Worm (Caenorhabditis elegans): ENCODE results near the gene F13A7.1.
"Not testable (repeated sequence)": the region's sequence is repeated elsewhere in the genome, so short reads cannot be mapped to it uniquely, and the experiment has no call there.

F13A7.1 gene

ce11 chrV:16346406-16347108, 31.2 kb downstream of the F13A7.1 start, which contains the start of the genes W08G11.5 and W08G11.1 (continued):
- no peak for TF ChIP-seq ZK185.1 (tag; optimal IDR thresholded peaks at IDR 0.05; ENCODE audit: poor library complexity, severe bottlenecking)

ce11 chrV:16342258-16342618, 35.5 kb downstream of the F13A7.1 start, which contains the start of gene nhr-193:
TSS of gene nhr-193 (plus strand) at chrV:16342308.
- TF ChIP-seq athp-1 (tag; optimal IDR thresholded peaks at IDR 0.05) (no peak), nhr-80 (tag; optimal IDR thresholded peaks at IDR 0.05) (peak; percentile 24)

DNA sequence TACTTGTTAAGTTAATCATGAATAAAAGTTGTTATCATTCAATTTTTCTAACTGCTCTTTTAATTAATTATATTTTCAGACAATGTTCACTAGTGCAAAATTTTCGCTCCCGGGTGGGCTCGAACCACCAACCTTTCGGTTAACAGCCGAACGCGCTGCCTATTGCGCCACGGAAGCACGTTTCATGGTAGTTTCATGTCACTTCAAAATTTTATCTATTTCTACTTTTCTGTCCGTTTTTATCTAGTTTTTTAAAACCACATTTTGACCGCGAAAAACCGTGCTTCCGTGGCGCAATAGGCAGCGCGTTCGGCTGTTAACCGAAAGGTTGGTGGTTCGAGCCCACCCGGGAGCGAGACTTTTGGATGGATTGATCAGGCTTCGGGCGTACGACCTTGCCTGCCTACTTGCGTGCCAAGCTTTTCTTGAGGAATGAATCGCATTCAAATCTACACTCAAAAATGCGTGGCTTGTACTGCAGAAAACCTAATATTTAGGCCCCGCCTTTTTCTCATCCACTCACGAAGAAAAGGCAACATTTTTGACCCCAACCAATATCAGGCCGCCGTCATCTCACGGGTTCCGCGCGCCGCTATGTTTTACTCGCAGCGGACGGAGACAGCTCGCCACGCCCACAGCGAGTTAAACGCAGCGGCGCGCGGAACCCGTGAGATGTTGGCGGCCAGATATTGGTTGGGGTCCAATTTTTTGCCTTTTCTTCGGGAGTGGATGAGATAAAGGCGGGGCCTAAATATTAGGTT, 36.1 kb downstream of the F13A7.1 start:
- peak; percentile 10 for TF ChIP-seq nhr-90 (tag; optimal IDR thresholded peaks at IDR 0.05)
- TF ChIP-seq dox-1 (GFP tag; IDR thresholded peaks at IDR 0.05) = 0 out of 2 replicates have a peak, but pooled peaks have one; percentile 35
- TF ChIP-seq rpc-1 (optimal IDR thresholded peaks at IDR 0.05) = peak; percentile 54
- TF ChIP-seq rpc-1 (tag; optimal IDR thresholded peaks at IDR 0.05) = peak; percentile 72
- 0 out of 2 replicates have a peak, but pooled peaks have one; percentile 12 for TF ChIP-seq hsf-1 (GFP tag; IDR thresholded peaks at IDR 0.05)
- TF ChIP-seq cebp-2 (GFP tag; IDR thresholded peaks at IDR 0.05) = 0 out of 2 replicates have a peak, but pooled peaks have one; percentile 64
- TF ChIP-seq egrh-3 (GFP tag; IDR thresholded peaks at IDR 0.05) = 0 out of 2 replicates have a peak, but pooled peaks have one; percentile 17
- TF ChIP-seq mcd-1 (GFP tag; IDR thresholded peaks at IDR 0.05) = 0 out of 2 replicates have a peak, but pooled peaks have one; percentile 40
- 0 out of 2 replicates have a peak, but pooled peaks have one; percentile 34 for TF ChIP-seq D2030.7 (GFP tag; IDR thresholded peaks at IDR 0.05)
- TF ChIP-seq B0261.1 (tag; optimal IDR thresholded peaks at IDR 0.05) = peak; percentile 67
- TF ChIP-seq snpc-4 (GFP tag; optimal IDR thresholded peaks at IDR 0.05) = not testable (repeated sequence)
- peak in 2 of 4 experiments; percentile 77 to 81 for TF ChIP-seq snpc-4 (tag; optimal IDR thresholded peaks at IDR 0.05)
- TF ChIP-seq F49E8.2 (tag; optimal IDR thresholded peaks at IDR 0.05; ENCODE audit: insufficient read depth) = peak; percentile 0
- TF ChIP-seq die-1 (tag; optimal IDR thresholded peaks at IDR 0.05) = peak; percentile 13
- peak; percentile 10 for TF ChIP-seq madf-10 (tag; optimal IDR thresholded peaks at IDR 0.05)
- peak; percentile 36; the same call in 1 of the 2 replicates for TF ChIP-seq lin-26 (GFP tag; IDR thresholded peaks at IDR 0.05)
- TF ChIP-seq ztf-25 (GFP tag; IDR thresholded peaks at IDR 0.05) = 0 out of 2 replicates have a peak, but pooled peaks have one; percentile 2
- peak; percentile 33; the same call in 1 of the 2 replicates for TF ChIP-seq hmg-1.2 (GFP tag; IDR thresholded peaks at IDR 0.05)
- TF ChIP-seq pbrm-1 (GFP tag; IDR thresholded peaks at IDR 0.05) = 0 out of 2 replicates have a peak, but pooled peaks have one; percentile 43
- TF ChIP-seq tbp1 (GFP tag; optimal IDR thresholded peaks at IDR 0.05) = peak; percentile 82
- peak; percentile 34 for TF ChIP-seq ztf-18 (tag; optimal IDR thresholded peaks at IDR 0.05)

- peak; percentile 66 for TF ChIP-seq ekl-4 (GFP tag; IDR thresholded peaks at IDR 0.05)
- peak; percentile 48 for TF ChIP-seq hmg-1.2 (GFP tag; IDR thresholded peaks at IDR 0.05)
- peak; percentile 75 for TF ChIP-seq B0261.1 (tag; optimal IDR thresholded peaks at IDR 0.05)
- peak in 1 of 2 experiments; percentile 24 for TF ChIP-seq let-607 (tag; optimal IDR thresholded peaks at IDR 0.05)
- TF ChIP-seq B0035.1 (tag; optimal IDR thresholded peaks at IDR 0.05) = peak; percentile 25
- TF ChIP-seq mxl-1 (tag; optimal IDR thresholded peaks at IDR 0.05) = peak; percentile 16
- TF ChIP-seq ztf-18 (tag; optimal IDR thresholded peaks at IDR 0.05) = peak; percentile 60
- peak; percentile 21 for TF ChIP-seq tlf-1 (GFP tag; optimal IDR thresholded peaks at IDR 0.05)
- TF ChIP-seq F23B12.7 (tag; optimal IDR thresholded peaks at IDR 0.05; ENCODE audit: insufficient read depth) = peak; percentile 40
- TF ChIP-seq rec-8 (tag; optimal IDR thresholded peaks at IDR 0.05) = peak in 1 of 2 experiments; percentile 11
- peak; percentile 53 for TF ChIP-seq zim-3 (tag; optimal IDR thresholded peaks at IDR 0.05)
- 0 out of 2 replicates have a peak, but pooled peaks have one; percentile 31 for TF ChIP-seq egl-44 (GFP tag; IDR thresholded peaks at IDR 0.05)
- TF ChIP-seq nhr-80 (tag; optimal IDR thresholded peaks at IDR 0.05) = peak; percentile 69
- peak; percentile 46 for TF ChIP-seq die-1 (tag; optimal IDR thresholded peaks at IDR 0.05)
- TF ChIP-seq chd-7 (tag; optimal IDR thresholded peaks at IDR 0.05) = peak; percentile 23
- 0 out of 2 replicates have a peak, but pooled peaks have one; percentile 11 for TF ChIP-seq Y95B8A.8 (GFP tag; IDR thresholded peaks at IDR 0.05)
- peak; percentile 18 for TF ChIP-seq snpc-1.1 (tag; optimal IDR thresholded peaks at IDR 0.05; ENCODE audit: insufficient read depth)
- TF ChIP-seq mcd-1 (GFP tag; IDR thresholded peaks at IDR 0.05) = peak; percentile 54
- peak; percentile 62; the same call in 1 of the 2 replicates for TF ChIP-seq pbrm-1 (GFP tag; IDR thresholded peaks at IDR 0.05)
- TF ChIP-seq rpc-1 (optimal IDR thresholded peaks at IDR 0.05) = peak; percentile 63
- peak; percentile 80 for TF ChIP-seq rpc-1 (tag; optimal IDR thresholded peaks at IDR 0.05)
- TF ChIP-seq athp-1 (tag; optimal IDR thresholded peaks at IDR 0.05) = peak; percentile 11
Observed at ce11 chrV:16338287-16339092, 39.3 kb downstream of the F13A7.1 start, which contains the start of gene slc-9B.2. TSS of gene slc-9B.2 (plus strand) at chrV:16339042.
